Worm (Caenorhabditis elegans): ENCODE data around the gene C54F6.15.

Gene C54F6.15

DNA sequence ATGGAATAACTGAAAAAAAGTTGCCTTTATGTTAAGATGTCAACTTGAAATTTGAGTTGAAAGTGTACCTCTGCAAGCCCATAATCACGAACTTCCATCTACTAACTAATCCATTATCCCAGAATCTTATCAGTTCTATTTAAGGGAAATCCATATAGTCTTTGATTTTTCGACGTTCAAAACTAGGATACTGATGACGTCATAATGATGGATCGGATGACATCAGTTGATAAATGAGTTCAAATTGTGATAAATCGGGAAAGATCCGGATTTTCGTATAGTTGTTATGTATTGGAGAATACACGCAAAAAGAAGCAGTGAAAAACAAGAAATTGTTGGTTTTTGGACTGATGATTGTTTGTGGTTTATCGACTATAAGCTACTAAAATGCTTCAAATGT lies 21.5 kb upstream of the C54F6.15 start:
- no peak for TF ChIP-seq lin-15B (tag; optimal IDR thresholded peaks at IDR 0.05)
- no peak for TF ChIP-seq ceh-16 (tag; optimal IDR thresholded peaks at IDR 0.05)
- TF ChIP-seq ztf-11 (tag; optimal IDR thresholded peaks at IDR 0.05), result no peak
- TF ChIP-seq snpc-4 (tag; optimal IDR thresholded peaks at IDR 0.05), result no peak
- TF ChIP-seq lin-39 (tag; optimal IDR thresholded peaks at IDR 0.05), result no peak
- TF ChIP-seq ama-1 (optimal IDR thresholded peaks at IDR 0.05), result no peak
- TF ChIP-seq nhr-23 (tag; optimal IDR thresholded peaks at IDR 0.05), result peak; percentile 91
- no peak for TF ChIP-seq ceh-28 (tag; optimal IDR thresholded peaks at IDR 0.05)
- peak; percentile 90 for TF ChIP-seq nhr-43 (tag; optimal IDR thresholded peaks at IDR 0.05; ENCODE audit: poor library complexity, severe bottlenecking)
- TF ChIP-seq ceh-82 (tag; optimal IDR thresholded peaks at IDR 0.05), result no peak
- TF ChIP-seq aly-2 (tag; optimal IDR thresholded peaks at IDR 0.05), result no peak
- TF ChIP-seq nhr-76 (tag; optimal IDR thresholded peaks at IDR 0.05), result no peak
- TF ChIP-seq nfya-1 (tag; optimal IDR thresholded peaks at IDR 0.05; ENCODE audit: insufficient read depth), result no peak

DNA sequence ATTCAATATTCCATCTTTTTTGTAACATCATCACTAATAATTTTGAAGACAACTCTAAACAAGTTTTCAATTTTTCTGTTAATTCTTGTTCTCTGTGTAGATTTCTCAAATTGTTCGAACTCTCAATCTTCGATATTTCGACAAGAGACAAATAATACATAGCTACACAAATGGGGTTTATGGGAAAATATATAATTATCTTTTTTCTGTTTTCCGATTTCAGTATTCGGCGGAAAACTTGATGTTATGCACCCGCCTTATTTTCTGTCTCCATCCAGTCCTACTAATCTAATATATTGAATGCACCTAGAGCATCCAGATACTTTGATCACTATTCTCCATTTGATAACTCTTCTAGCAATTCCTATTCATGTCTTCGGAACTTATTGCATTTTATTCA lies 16.8 kb upstream of the C54F6.15 start, which contains the start of gene srh-268:
TSS of gene srh-268 (plus strand) at position 301 of the 400 bp plus-strand sequence.
- no peak for TF ChIP-seq unc-39 (tag; optimal IDR thresholded peaks at IDR 0.05)
- no peak for TF ChIP-seq fos-1 (tag; optimal IDR thresholded peaks at IDR 0.05)
- no peak for TF ChIP-seq ceh-28 (tag; optimal IDR thresholded peaks at IDR 0.05)
- no peak for TF ChIP-seq elt-1 (tag; optimal IDR thresholded peaks at IDR 0.05)
- no peak for TF ChIP-seq nhr-77 (tag; optimal IDR thresholded peaks at IDR 0.05)
- TF ChIP-seq snpc-4 (tag; optimal IDR thresholded peaks at IDR 0.05), result no peak

DNA sequence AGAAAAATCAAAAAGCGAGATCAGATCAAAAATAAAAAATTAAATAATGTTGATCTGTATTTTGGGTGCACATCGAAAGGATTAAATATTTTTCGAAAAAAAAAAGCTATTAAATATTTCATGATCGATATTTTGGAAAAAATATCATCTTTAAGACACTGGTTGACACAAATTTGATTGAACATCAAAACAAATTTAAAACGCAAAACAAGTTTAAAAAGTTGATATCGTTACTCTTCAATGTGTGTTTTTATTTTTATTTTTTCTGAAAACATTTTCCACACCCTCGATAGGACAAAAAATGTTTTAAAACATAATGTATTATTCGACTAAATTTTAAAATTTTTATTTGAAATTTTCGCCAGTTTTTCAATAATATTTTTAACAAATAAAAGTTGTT lies 15.8 kb upstream of the C54F6.15 start, which contains the start of gene C54F6.12:
TSS of gene C54F6.12 (minus strand) at position 101 of the 400 bp plus-strand sequence.
- TF ChIP-seq nhr-67 (tag; optimal IDR thresholded peaks at IDR 0.05), result no peak
- no peak for TF ChIP-seq nhr-237 (tag; optimal IDR thresholded peaks at IDR 0.05)
- no peak for TF ChIP-seq R02D3.7 (tag; optimal IDR thresholded peaks at IDR 0.05)

DNA sequence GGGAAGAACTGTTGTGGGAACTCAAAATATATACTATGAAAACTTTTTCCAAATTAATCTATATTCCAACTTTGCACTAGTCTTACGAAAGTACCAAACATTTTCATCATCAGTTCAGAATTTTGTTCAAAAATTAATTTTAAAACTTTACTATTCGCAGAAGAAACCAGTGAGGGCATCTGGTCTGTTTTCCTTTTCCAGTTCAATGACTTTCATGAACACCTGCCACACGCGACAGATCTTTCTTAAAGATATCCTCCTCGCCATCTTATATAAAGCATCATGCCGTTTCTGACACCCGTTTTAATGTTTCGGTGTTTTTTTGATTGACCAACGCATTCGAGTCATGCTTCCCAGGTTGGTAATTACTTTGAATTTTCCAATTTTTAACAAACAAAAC lies 10.8 kb upstream of the C54F6.15 start, which contains the start of gene C54F6.3:
TSS of gene C54F6.3 (plus strand) at position 301 of the 400 bp plus-strand sequence.
- TF ChIP-seq elt-1 (tag; optimal IDR thresholded peaks at IDR 0.05) (no peak), ceh-28 (tag; optimal IDR thresholded peaks at IDR 0.05) (no peak), nhr-11 (tag; optimal IDR thresholded peaks at IDR 0.05) (no peak), lsy-12 (tag; optimal IDR thresholded peaks at IDR 0.05) (no peak), nhr-28 (tag; optimal IDR thresholded peaks at IDR 0.05) (no peak)

DNA sequence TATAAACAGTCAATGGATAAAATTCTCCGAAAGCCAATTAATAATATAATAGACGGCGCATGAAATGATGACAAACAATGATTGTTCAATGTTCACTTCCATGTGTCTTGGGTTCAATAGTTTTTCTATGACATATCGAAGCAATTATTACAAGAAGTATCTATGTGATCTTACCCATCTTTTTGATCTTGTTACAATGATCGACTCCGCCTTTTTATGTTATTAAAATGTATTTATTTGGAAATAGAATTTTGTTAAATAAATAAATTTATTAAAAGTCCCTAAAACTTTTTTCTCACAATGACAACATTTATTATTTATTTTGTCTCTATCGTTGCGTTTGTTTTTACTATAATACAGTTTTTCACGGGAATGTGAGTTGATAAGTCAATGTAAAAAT lies 7.7 kb upstream of the C54F6.15 start, which contains the start of gene swt-2:
TSS of gene swt-2 (plus strand) at position 301 of the 400 bp plus-strand sequence.
- TF ChIP-seq sea-2 (GFP tag; optimal IDR thresholded peaks at IDR 0.05), result no peak
- no peak for TF ChIP-seq fos-1 (tag; optimal IDR thresholded peaks at IDR 0.05)
- no peak for TF ChIP-seq egl-27 (tag; optimal IDR thresholded peaks at IDR 0.05)
- TF ChIP-seq pha-4 (tag; optimal IDR thresholded peaks at IDR 0.05), result no peak
- no peak for TF ChIP-seq daf-12 (tag; optimal IDR thresholded peaks at IDR 0.05)
- no peak for TF ChIP-seq hmg-11 (tag; optimal IDR thresholded peaks at IDR 0.05)
- TF ChIP-seq ceh-16 (tag; optimal IDR thresholded peaks at IDR 0.05), result no peak
- no peak for TF ChIP-seq pqm-1 (tag; optimal IDR thresholded peaks at IDR 0.05)
- no peak for TF ChIP-seq jun-1 (tag; optimal IDR thresholded peaks at IDR 0.05)
- no peak for TF ChIP-seq nhr-76 (tag; optimal IDR thresholded peaks at IDR 0.05)
- TF ChIP-seq nhr-43 (tag; optimal IDR thresholded peaks at IDR 0.05; ENCODE audit: poor library complexity, severe bottlenecking), result no peak
- no peak for TF ChIP-seq skn-1 (tag; optimal IDR thresholded peaks at IDR 0.05)
- no peak for TF ChIP-seq fkh-2 (tag; optimal IDR thresholded peaks at IDR 0.05)
- no peak for TF ChIP-seq lin-15B (tag; optimal IDR thresholded peaks at IDR 0.05)
- no peak for TF ChIP-seq nhr-237 (tag; optimal IDR thresholded peaks at IDR 0.05)
- no peak for TF ChIP-seq nhr-11 (tag; optimal IDR thresholded peaks at IDR 0.05)
- TF ChIP-seq tbx-2 (tag; optimal IDR thresholded peaks at IDR 0.05), result no peak
- no peak for TF ChIP-seq elt-1 (tag; optimal IDR thresholded peaks at IDR 0.05)
- no peak for TF ChIP-seq ceh-28 (tag; optimal IDR thresholded peaks at IDR 0.05)
- TF ChIP-seq unc-39 (tag; optimal IDR thresholded peaks at IDR 0.05), result no peak

DNA sequence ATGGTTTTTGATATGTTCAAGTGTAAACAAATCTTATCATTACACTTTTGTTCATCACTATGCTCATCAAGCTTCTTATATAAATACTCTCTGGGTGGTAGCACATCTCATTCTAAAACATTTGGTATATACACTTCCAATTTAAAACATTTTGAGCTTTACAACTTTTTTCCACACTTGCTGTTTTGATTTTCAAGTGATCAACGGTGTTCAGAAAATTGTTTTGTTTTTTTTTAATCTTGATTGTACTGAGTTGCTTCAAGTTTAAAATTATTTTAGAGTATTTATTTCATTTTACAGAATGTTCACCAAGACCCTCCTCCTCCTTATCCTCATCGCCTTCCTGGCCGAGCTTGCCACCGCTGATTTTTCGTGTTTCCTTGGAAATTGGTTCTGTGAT lies 6.6 kb upstream of the C54F6.15 start, which contains the start of gene C54F6.5:
TSS of gene C54F6.5 (plus strand) at position 301 of the 400 bp plus-strand sequence.
- no peak for TF ChIP-seq nhr-25 (tag; optimal IDR thresholded peaks at IDR 0.05)
- TF ChIP-seq lin-15B (tag; optimal IDR thresholded peaks at IDR 0.05), result no peak
